Fruit fly (Drosophila melanogaster) whole organism, pupa: ENCODE measurements around the gene Alg11.

Experiments
- CG10348 ChIP-seq: fragments of 200-800 bp; sonication (Bioruptor generic); IDR thresholded peaks from 2 replicates; pipeline ENCODE4 v1.3.6; 2022; ENCODE audit warnings: missing biosample characterization, missing genetic modification characterization
- CG12605 ChIP-seq: fragments of 200-800 bp; sonication (Bioruptor generic); IDR thresholded peaks from 2 replicates; pipeline ENCODE4 v1.3.6; 2022; ENCODE audit warnings: missing biosample characterization, missing genetic modification characterization
- CG17806 ChIP-seq: fragments of 200-800 bp; sonication (Bioruptor generic); optimal IDR thresholded peaks from 2 replicates; lab custom pipeline; 2018; ENCODE audit warnings: missing biosample characterization, mild to moderate bottlenecking, missing genetic modification characterization, moderate library complexity
- CG8159 ChIP-seq: fragments of 200-800 bp; sonication (Bioruptor generic); optimal IDR thresholded peaks from 3 replicates; lab custom pipeline; 2018; ENCODE audit warnings: missing biosample characterization, mild to moderate bottlenecking, missing genetic modification characterization, moderate library complexity
- CG8301 ChIP-seq: fragments of 200-800 bp; sonication (Bioruptor generic); optimal IDR thresholded peaks from 2 replicates; lab custom pipeline; 2018; ENCODE audit warnings: missing biosample characterization, mild to moderate bottlenecking, missing genetic modification characterization
- EcR ChIP-seq: fragments of 200-800 bp; sonication (Bioruptor generic); optimal IDR thresholded peaks from 3 replicates; lab custom pipeline; 2019; ENCODE audit warnings: missing biosample characterization, missing genetic modification characterization, mild to moderate bottlenecking, moderate library complexity, missing genetic modification reagents
- Ets98B ChIP-seq: fragments of 200-800 bp; sonication (Bioruptor generic); IDR thresholded peaks from 2 replicates; pipeline ENCODE4 v1.3.6; 2022; ENCODE audit warnings: missing biosample characterization, missing genetic modification characterization
- Pif1B ChIP-seq: fragments of 200-800 bp; sonication (Bioruptor generic); optimal IDR thresholded peaks from 3 replicates; lab custom pipeline; 2016; ENCODE audit warnings: missing biosample characterization, missing genetic modification characterization
- Snoo ChIP-seq: fragments of 200-800 bp; sonication (Bioruptor generic); optimal IDR thresholded peaks from 3 replicates; lab custom pipeline; 2017; ENCODE audit warnings: missing biosample characterization, mild to moderate bottlenecking, missing genetic modification characterization, inconsistent platforms
- gl ChIP-seq: fragments of 200-800 bp; sonication (Bioruptor generic); optimal IDR thresholded peaks from 2 replicates; lab custom pipeline; 2018; ENCODE audit warnings: missing biosample characterization, mild to moderate bottlenecking, missing genetic modification characterization

DNA sequence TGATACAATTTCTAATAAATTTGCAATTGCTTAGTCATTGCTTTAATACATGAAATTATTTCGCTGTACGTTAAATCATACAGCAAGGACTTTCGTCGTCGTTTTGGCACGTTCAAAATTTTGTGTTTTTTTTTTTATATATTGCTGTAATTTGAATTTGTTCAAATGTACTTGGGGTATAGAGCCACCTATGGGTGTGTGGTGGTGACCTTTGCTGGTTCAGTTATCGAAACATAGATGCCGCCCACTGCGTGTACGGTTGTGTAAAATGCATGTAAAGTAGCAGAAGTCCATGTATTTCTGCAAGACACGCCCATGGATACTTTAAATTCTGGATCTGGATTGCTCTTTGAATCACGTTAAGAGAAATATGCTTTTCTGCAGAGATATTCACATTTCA lies 21.3 kb upstream of the Alg11 start:
- TF ChIP-seq Snoo (tag; lab: Kevin White, UChicago) (no peak), Pif1B (GFP tag; lab: Kevin White, UChicago) (no peak), CG8301 (tag; lab: Kevin White, UChicago) (no peak), CG10348 (GFP tag; lab: Robert Waterston, UW) (no peak), gl (tag; lab: Kevin White, UChicago) (no peak), CG12605 (GFP tag; lab: Robert Waterston, UW) (no peak), CG8159 (tag; lab: Kevin White, UChicago) (no peak), Ets98B (GFP tag; lab: Robert Waterston, UW) (no peak), CG17806 (tag; lab: Kevin White, UChicago) (no peak), EcR (no peak)
